Worm (Caenorhabditis elegans): Measurements from ENCODE around the gene avr-15.

avr-15 gene

DNA sequence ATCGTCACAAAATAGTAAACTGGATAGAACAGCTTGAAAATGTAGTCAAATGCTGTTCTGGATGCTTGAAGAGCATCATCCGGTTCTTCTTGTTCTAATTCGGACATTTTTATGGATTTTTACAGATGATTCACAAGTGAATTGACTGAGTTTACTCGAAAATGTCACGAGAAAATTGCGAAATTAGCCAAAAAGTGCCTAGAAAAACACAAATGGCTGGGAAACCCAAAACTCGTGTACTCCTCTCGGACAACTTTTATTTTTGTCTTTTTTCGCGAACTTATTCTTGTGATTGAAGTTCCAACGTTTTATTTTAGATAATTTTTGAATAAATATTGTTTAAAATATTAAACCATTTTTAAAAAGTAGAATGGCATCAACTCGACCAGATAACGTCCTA lies 40.1 kb upstream of the avr-15 start, which contains the start of the genes C56A3.4 and C56A3.5:
Gene C56A3.4, minus strand, starts transcription at position 154 of the 400 bp plus-strand sequence.
Gene C56A3.5, plus strand, starts transcription at position 367 of the 400 bp plus-strand sequence.
- TF ChIP-seq snpc-4 (tag; optimal IDR thresholded peaks at IDR 0.05) (no peak), ces-1 (GFP tag; optimal IDR thresholded peaks at IDR 0.05) (peak; percentile 22)

DNA sequence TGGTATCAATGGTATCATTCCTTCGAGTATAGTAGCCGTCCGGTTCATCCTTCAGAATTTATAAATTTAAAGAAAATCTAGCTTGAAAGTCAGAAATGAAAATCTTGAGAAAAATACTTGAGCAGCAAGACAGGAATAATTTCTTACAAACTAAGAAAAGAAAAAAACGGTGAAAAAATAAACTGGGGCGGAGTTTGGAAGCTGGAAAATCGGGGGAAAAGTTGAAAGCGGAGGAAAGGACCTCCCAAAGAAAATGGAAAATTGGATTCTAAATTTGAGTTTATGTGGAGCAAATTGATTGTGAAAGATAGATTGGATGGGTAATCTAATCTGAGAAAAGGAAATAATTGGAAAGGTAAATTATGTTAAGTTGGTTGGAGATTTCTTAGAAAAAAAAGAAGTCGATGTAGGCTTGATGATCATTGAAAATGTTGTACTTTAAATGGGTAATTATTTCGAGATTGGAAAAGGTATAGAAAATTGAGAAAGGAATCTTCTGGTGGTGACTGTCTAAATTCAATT lies 24.6 kb upstream of the avr-15 start, which contains the start of gene frpr-5:
Gene frpr-5, minus strand, starts transcription at position 51 of the 522 bp plus-strand sequence.
- peak; percentile 57 for TF ChIP-seq ces-1 (GFP tag; optimal IDR thresholded peaks at IDR 0.05)
- TF ChIP-seq drap-1 (GFP tag; optimal IDR thresholded peaks at IDR 0.05), result no peak
- TF ChIP-seq mep-1 (tag; optimal IDR thresholded peaks at IDR 0.05), result no peak

DNA sequence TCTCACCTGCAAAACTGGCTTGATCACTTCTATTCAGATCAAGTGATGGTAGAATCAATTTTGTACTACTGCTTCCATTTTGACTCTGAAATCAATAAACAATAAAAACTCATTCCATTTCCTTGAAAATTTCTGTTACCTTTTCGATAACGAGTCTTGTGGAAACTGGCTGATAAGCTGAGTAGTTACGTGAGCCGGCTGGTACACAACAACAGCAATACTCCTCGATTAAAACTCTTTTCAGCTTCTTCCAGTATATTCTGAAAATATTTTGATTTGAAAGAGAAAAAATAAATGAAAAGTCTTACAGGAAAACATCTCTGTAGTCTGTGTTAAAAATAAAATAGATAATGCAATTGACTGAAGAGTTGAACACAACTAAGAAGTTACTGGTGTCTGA lies 21.0 kb upstream of the avr-15 start:
- no peak for TF ChIP-seq blmp-1 (tag; optimal IDR thresholded peaks at IDR 0.05)
- TF ChIP-seq mep-1 (tag; optimal IDR thresholded peaks at IDR 0.05), result no peak
- TF ChIP-seq elt-1 (tag; optimal IDR thresholded peaks at IDR 0.05; ENCODE audit: borderline replicate concordance, insufficient read depth), result no peak
- TF ChIP-seq pha-4 (tag; optimal IDR thresholded peaks at IDR 0.05), result no peak
- TF ChIP-seq lin-13 (tag; optimal IDR thresholded peaks at IDR 0.05), result no peak
- no peak for TF ChIP-seq mls-2 (tag; optimal IDR thresholded peaks at IDR 0.05)
- no peak for TF ChIP-seq lin-32 (GFP tag; optimal IDR thresholded peaks at IDR 0.05)
- no peak for TF ChIP-seq unc-39 (tag; optimal IDR thresholded peaks at IDR 0.05)
- no peak for TF ChIP-seq cnd-1 (tag; optimal IDR thresholded peaks at IDR 0.05)
- TF ChIP-seq ces-1 (GFP tag; optimal IDR thresholded peaks at IDR 0.05), result no peak

DNA sequence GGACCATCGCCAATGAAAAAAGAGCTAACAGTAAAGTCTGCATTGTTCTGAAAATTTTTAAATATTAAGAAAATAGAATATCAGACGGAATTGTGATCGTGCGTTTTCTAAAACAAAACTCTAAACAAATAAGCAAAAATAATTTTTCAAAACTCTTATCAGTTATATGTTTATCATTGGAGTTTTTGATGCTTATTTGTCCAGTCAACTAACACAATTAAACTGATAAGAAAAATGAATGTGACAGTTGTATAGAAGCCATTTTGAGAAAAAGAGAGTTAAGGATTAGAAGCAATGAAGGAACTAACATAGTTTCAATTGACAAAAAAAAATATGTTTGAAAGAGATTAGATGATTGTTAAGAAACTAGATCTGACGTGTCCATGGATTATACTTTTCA lies 19.2 kb upstream of the avr-15 start, which contains the start of gene ttr-44:
Gene ttr-44, minus strand, starts transcription at position 47 of the 400 bp plus-strand sequence.
- TF ChIP-seq cnd-1 (tag; optimal IDR thresholded peaks at IDR 0.05) (no peak), unc-62 (GFP tag; optimal IDR thresholded peaks at IDR 0.05) (no peak), lin-13 (tag; optimal IDR thresholded peaks at IDR 0.05) (no peak), mls-2 (tag; optimal IDR thresholded peaks at IDR 0.05) (no peak), mep-1 (tag; optimal IDR thresholded peaks at IDR 0.05) (no peak), ces-1 (GFP tag; optimal IDR thresholded peaks at IDR 0.05) (no peak), blmp-1 (tag; optimal IDR thresholded peaks at IDR 0.05) (no peak), lin-32 (GFP tag; optimal IDR thresholded peaks at IDR 0.05) (no peak), mab-5 (tag; optimal IDR thresholded peaks at IDR 0.05) (no peak), elt-1 (tag; optimal IDR thresholded peaks at IDR 0.05; ENCODE audit: borderline replicate concordance, insufficient read depth) (no peak), unc-120 (tag; optimal IDR thresholded peaks at IDR 0.05; ENCODE audit: poor library complexity, severe bottlenecking) (no peak), zip-8 (tag; optimal IDR thresholded peaks at IDR 0.05) (no peak), nhr-237 (tag; optimal IDR thresholded peaks at IDR 0.05) (no peak), sem-2 (GFP tag; optimal IDR thresholded peaks at IDR 0.05) (no peak), bed-3 (GFP tag; optimal IDR thresholded peaks at IDR 0.05) (no peak), nhr-2 (tag; optimal IDR thresholded peaks at IDR 0.05) (no peak), elt-3 (tag; optimal IDR thresholded peaks at IDR 0.05) (no peak), nhr-12 (tag; optimal IDR thresholded peaks at IDR 0.05) (no peak), unc-39 (tag; optimal IDR thresholded peaks at IDR 0.05) (no peak)

DNA sequence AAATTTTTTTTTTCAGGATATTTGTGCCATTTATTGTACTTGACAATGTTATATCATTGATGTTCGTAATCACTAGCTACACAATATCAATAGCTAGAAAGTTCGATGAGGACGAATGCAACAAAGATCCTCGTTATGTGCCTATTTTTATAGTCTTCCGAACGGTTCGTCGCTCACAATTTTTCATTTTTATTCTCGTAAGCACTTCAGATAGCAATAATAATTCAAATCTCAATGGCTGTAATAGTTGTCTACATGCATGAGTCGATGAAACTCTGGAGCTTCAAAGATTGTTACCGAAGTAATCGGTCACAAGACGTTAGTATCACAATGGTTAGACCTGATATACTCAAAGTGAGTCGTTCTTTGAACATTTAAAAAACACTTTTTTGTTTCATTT lies 17.6 kb upstream of the avr-15 start:
- TF ChIP-seq elt-3 (tag; optimal IDR thresholded peaks at IDR 0.05) (no peak), ham-2 (GFP tag; optimal IDR thresholded peaks at IDR 0.05) (no peak), nhr-76 (tag; optimal IDR thresholded peaks at IDR 0.05) (no peak), bed-3 (GFP tag; optimal IDR thresholded peaks at IDR 0.05) (no peak), lin-13 (tag; optimal IDR thresholded peaks at IDR 0.05) (no peak), ceh-43 (GFP tag; optimal IDR thresholded peaks at IDR 0.05) (no peak)

DNA sequence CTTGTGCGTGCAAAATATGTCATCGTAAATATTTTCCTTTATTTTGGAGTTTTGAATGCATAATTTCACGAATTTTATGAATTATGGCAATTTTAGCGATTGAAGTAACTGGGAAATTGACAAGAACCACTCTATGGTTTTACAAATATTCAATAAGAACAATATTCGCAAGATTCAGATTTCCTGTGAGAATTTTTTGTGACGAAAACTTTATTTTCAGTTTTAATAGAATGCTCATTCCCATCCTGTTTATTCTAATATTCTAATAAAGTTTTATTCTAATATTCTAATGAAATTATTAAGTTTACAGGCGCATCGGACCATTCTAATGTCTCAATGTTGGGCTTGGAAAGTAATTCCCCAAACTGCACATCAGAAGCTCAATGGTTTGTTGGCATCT lies 11.7 kb upstream of the avr-15 start, which contains the start of gene R11G10.3:
Gene R11G10.3, plus strand, starts transcription at position 301 of the 400 bp plus-strand sequence.
- TF ChIP-seq sem-2 (GFP tag; optimal IDR thresholded peaks at IDR 0.05) (no peak), lin-13 (tag; optimal IDR thresholded peaks at IDR 0.05) (no peak), pha-4 (tag; optimal IDR thresholded peaks at IDR 0.05) (no peak), ceh-83 (GFP tag; optimal IDR thresholded peaks at IDR 0.05) (no peak), nhr-237 (tag; optimal IDR thresholded peaks at IDR 0.05) (no peak), hlh-1 (tag; optimal IDR thresholded peaks at IDR 0.05) (no peak), ceh-39 (tag; optimal IDR thresholded peaks at IDR 0.05) (no peak), nhr-2 (tag; optimal IDR thresholded peaks at IDR 0.05) (no peak), flh-1 (GFP tag; optimal IDR thresholded peaks at IDR 0.05) (no peak), elt-1 (tag; optimal IDR thresholded peaks at IDR 0.05; ENCODE audit: borderline replicate concordance, insufficient read depth) (no peak), tbx-8 (GFP tag; optimal IDR thresholded peaks at IDR 0.05) (no peak), elt-3 (tag; optimal IDR thresholded peaks at IDR 0.05) (no peak), cnd-1 (tag; optimal IDR thresholded peaks at IDR 0.05) (no peak)

Measured in whole organism, mixed stage, embryonic.